Fruit fly (Drosophila melanogaster) whole organism, embryonic: ENCODE results near the gene ZnT86D.

ENCODE experiments used
- Awh ChIP-seq: fragments of 200-800 bp; sonication (Bioruptor generic); IDR thresholded peaks from 2 replicates; pipeline ENCODE4, ENCODE4 v1.3.6; 2022; ENCODE audit warnings: missing biosample characterization, missing genetic modification characterization
- BtbVII ChIP-seq: fragments of 200-800 bp; sonication (Bioruptor generic); optimal IDR thresholded peaks from 3 replicates; lab custom pipeline; 2017; ENCODE audit warnings: missing biosample characterization, mild to moderate bottlenecking, missing genetic modification characterization
- CG10321 ChIP-seq: fragments of 200-800 bp; sonication (Bioruptor generic); IDR thresholded peaks from 2 replicates; pipeline ENCODE4 v1.3.6; 2022; ENCODE audit warnings: missing biosample characterization, missing genetic modification characterization
- CG11093 ChIP-seq: fragments of 200-800 bp; sonication (Bioruptor generic); IDR thresholded peaks from 3 replicates; pipeline ENCODE4 v1.3.6; 2022; ENCODE audit warnings: missing biosample characterization, missing genetic modification characterization
- CG11247 ChIP-seq: fragments of 200-800 bp; sonication (Bioruptor generic); IDR thresholded peaks from 2 replicates; pipeline ENCODE4 v1.3.6; 2022; ENCODE audit warnings: missing biosample characterization, missing genetic modification characterization
- CG13287 ChIP-seq: fragments of 200-800 bp; sonication (Bioruptor generic); IDR thresholded peaks from 2 replicates; pipeline ENCODE4 v1.3.6; 2022; ENCODE audit warnings: missing biosample characterization, missing genetic modification characterization; ENCODE audit not compliant: partially characterized antibody
- CG14050 ChIP-seq: fragments of 200-800 bp; sonication (Bioruptor generic); IDR thresholded peaks from 3 replicates; pipeline ENCODE4 v1.3.6; 2022; ENCODE audit warnings: missing biosample characterization, missing genetic modification characterization
- CG15011 ChIP-seq: fragments of 200-800 bp; sonication (Bioruptor generic); optimal IDR thresholded peaks from 3 replicates; lab custom pipeline; 2018; ENCODE audit warnings: missing biosample characterization, mild to moderate bottlenecking, missing genetic modification characterization
- CG16863 ChIP-seq: fragments of 200-800 bp; sonication (Bioruptor generic); optimal IDR thresholded peaks from 3 replicates; lab custom pipeline; 2016; ENCODE audit warnings: missing biosample characterization, missing genetic modification characterization
- CG17359 ChIP-seq: fragments of 200-800 bp; sonication (Bioruptor generic); optimal IDR thresholded peaks from 3 replicates; lab custom pipeline; 2018; ENCODE audit warnings: missing biosample characterization, mild to moderate bottlenecking, missing genetic modification characterization, moderate library complexity
- CG17568 ChIP-seq: fragments of 200-800 bp; sonication (Bioruptor generic); optimal IDR thresholded peaks from 2 replicates; lab custom pipeline; 2018; ENCODE audit warnings: missing biosample characterization, mild to moderate bottlenecking, missing genetic modification characterization, moderate library complexity
- CG2116 ChIP-seq: fragments of 200-800 bp; sonication (Bioruptor generic); optimal IDR thresholded peaks from 3 replicates; lab custom pipeline; 2018; ENCODE audit warnings: missing biosample characterization, mild to moderate bottlenecking, missing genetic modification characterization
- CG2199 ChIP-seq: fragments of 200-800 bp; sonication (Bioruptor generic); IDR thresholded peaks from 3 replicates; pipeline ENCODE4 v1.3.6; 2022; ENCODE audit warnings: missing biosample characterization, missing genetic modification characterization
- CG2202 ChIP-seq: fragments of 200-800 bp; sonication (Bioruptor generic); optimal IDR thresholded peaks from 2 replicates; lab custom pipeline; 2018; ENCODE audit warnings: missing biosample characterization, mild to moderate bottlenecking, missing genetic modification characterization
- CG2889 ChIP-seq: fragments of 200-800 bp; sonication (Bioruptor generic); IDR thresholded peaks from 3 replicates; pipeline ENCODE4 v1.3.6; 2022; ENCODE audit warnings: missing biosample characterization, missing genetic modification characterization
- CG31365 ChIP-seq: fragments of 200-800 bp; sonication (Bioruptor generic); optimal IDR thresholded peaks from 2 replicates; lab custom pipeline; 2018; ENCODE audit warnings: missing biosample characterization, mild to moderate bottlenecking, missing genetic modification characterization
- CG5245 ChIP-seq: fragments of 200-800 bp; sonication (Bioruptor generic); optimal IDR thresholded peaks from 3 replicates; lab custom pipeline; 2016; ENCODE audit warnings: missing biosample characterization, missing genetic modification characterization
- CG6765 ChIP-seq: fragments of 200-800 bp; sonication (Bioruptor generic); optimal IDR thresholded peaks from 3 replicates; lab custom pipeline; 2017; ENCODE audit warnings: missing biosample characterization, mild to moderate bottlenecking, missing genetic modification characterization
- CG7745 ChIP-seq: fragments of 200-800 bp; sonication (Bioruptor generic); optimal IDR thresholded peaks from 2 replicates; lab custom pipeline; 2018; ENCODE audit warnings: missing biosample characterization, mild to moderate bottlenecking, missing genetic modification characterization, moderate library complexity
- CG8944 ChIP-seq: fragments of 200-800 bp; sonication (Bioruptor generic); optimal IDR thresholded peaks from 3 replicates; lab custom pipeline; 2016; ENCODE audit warnings: missing biosample characterization, missing genetic modification characterization
- CG9797 ChIP-seq: fragments of 200-800 bp; sonication (Bioruptor generic); optimal IDR thresholded peaks from 3 replicates; lab custom pipeline; 2018; ENCODE audit warnings: missing biosample characterization, mild to moderate bottlenecking, missing genetic modification characterization
- CrebB ChIP-seq: fragments of 200-800 bp; sonication (Bioruptor generic); optimal IDR thresholded peaks from 3 replicates; lab custom pipeline; 2018; ENCODE audit warnings: missing biosample characterization, mild to moderate bottlenecking, missing genetic modification characterization
- D19B ChIP-seq: fragments of 200-800 bp; sonication (Bioruptor generic); optimal IDR thresholded peaks from 2 replicates; lab custom pipeline; 2017; ENCODE audit warnings: missing biosample characterization, mild to moderate bottlenecking, missing genetic modification characterization
- E2f2 ChIP-seq: fragments of 200-800 bp; sonication (Bioruptor generic); IDR thresholded peaks from 2 replicates; pipeline ENCODE4 v1.3.6; 2022; ENCODE audit warnings: missing biosample characterization, missing genetic modification characterization
- Ets65A ChIP-seq: fragments of 200-800 bp; sonication (Bioruptor generic); peaks from one replicate; lab custom pipeline; 2016; ENCODE audit warnings: missing biosample characterization, missing genetic modification characterization
- Hand ChIP-seq: fragments of 200-800 bp; sonication (Bioruptor generic); optimal IDR thresholded peaks from 2 replicates; lab custom pipeline; 2017; ENCODE audit warnings: mild to moderate bottlenecking, missing biosample characterization, missing genetic modification reagents, missing genetic modification characterization
- Hey ChIP-seq: fragments of 200-800 bp; sonication (Bioruptor generic); optimal IDR thresholded peaks from 3 replicates; lab custom pipeline; 2018; ENCODE audit warnings: missing biosample characterization, mild to moderate bottlenecking, missing genetic modification characterization
- Hr51 ChIP-seq, 2 experiments: fragments of 200-800 bp; sonication (Bioruptor generic); optimal IDR thresholded peaks; 2 replicates in 1 of 2; 3 replicates in 1 of 2; lab custom pipeline; 2016 to 2018; ENCODE audit warnings: missing biosample characterization in 2 of 2, missing genetic modification characterization in 2 of 2, mild to moderate bottlenecking in 1 of 2, moderate library complexity in 1 of 2
- Hsf ChIP-seq: fragments of 200-800 bp; sonication (Bioruptor generic); optimal IDR thresholded peaks from 3 replicates; lab custom pipeline; 2016; ENCODE audit warnings: missing biosample characterization, missing genetic modification characterization
- Nf-YA ChIP-seq: fragments of 200-800 bp; sonication (Bioruptor generic); IDR thresholded peaks from 2 replicates; pipeline ENCODE4 v1.3.6; 2022; ENCODE audit warnings: missing biosample characterization, missing genetic modification characterization
- Pdp1 ChIP-seq, 2 experiments: fragments of 200-800 bp; sonication (Bioruptor generic); optimal IDR thresholded peaks; 3 replicates each; lab custom pipeline; 2016; ENCODE audit warnings: missing biosample characterization in 2 of 2, missing genetic modification characterization in 2 of 2, mild to moderate bottlenecking in 1 of 2, moderate library complexity in 1 of 2
- Stat92E ChIP-seq, 3 experiments: fragments of >200 bp in 2 of 3; fragments of 200-800 bp in 1 of 3; sonication (Bioruptor generic) in 1 of 3; optimal IDR thresholded peaks; 2 replicates each; lab custom pipeline; 2017 to 2019; ENCODE audit warnings: missing biosample characterization in 3 of 3, missing genetic modification characterization in 3 of 3, mild to moderate bottlenecking in 1 of 3, moderate library complexity in 1 of 3
- ato ChIP-seq: fragments of 200-800 bp; sonication (Bioruptor generic); IDR thresholded peaks from 2 replicates; pipeline ENCODE4 v1.3.6; 2022; ENCODE audit warnings: missing biosample characterization, missing genetic modification characterization; ENCODE audit not compliant: partially characterized antibody
- bigmax ChIP-seq: fragments of 200-800 bp; sonication (Bioruptor generic); optimal IDR thresholded peaks from 2 replicates; lab custom pipeline; 2018; ENCODE audit warnings: missing biosample characterization, mild to moderate bottlenecking, missing genetic modification characterization
- btn ChIP-seq: fragments of 200-800 bp; sonication (Bioruptor generic); optimal IDR thresholded peaks from 2 replicates; lab custom pipeline; 2016; ENCODE audit warnings: missing biosample characterization, missing genetic modification characterization
- cwo ChIP-seq: fragments of 200-800 bp; sonication (Bioruptor generic); optimal IDR thresholded peaks from 3 replicates; lab custom pipeline; 2017; ENCODE audit warnings: missing biosample characterization, missing genetic modification characterization, mild to moderate bottlenecking, moderate library complexity, missing genetic modification reagents
- dpn ChIP-seq, 2 experiments: fragments of 200-800 bp; sonication (Bioruptor generic); optimal IDR thresholded peaks; 3 replicates each; lab custom pipeline; 2016; ENCODE audit warnings: missing biosample characterization in 2 of 2, missing genetic modification characterization in 2 of 2
- exex ChIP-seq: fragments of 200-800 bp; sonication (Bioruptor generic); optimal IDR thresholded peaks from 4 replicates; lab custom pipeline; 2018; ENCODE audit warnings: missing biosample characterization, mild to moderate bottlenecking, missing genetic modification characterization, moderate library complexity
- ftz-f1 ChIP-seq: fragments of 200-800 bp; sonication (Bioruptor generic); optimal IDR thresholded peaks from 2 replicates; lab custom pipeline; 2016; ENCODE audit warnings: missing biosample characterization, missing genetic modification characterization
- fu2 ChIP-seq: fragments of 200-800 bp; sonication (Bioruptor generic); optimal IDR thresholded peaks from 2 replicates; lab custom pipeline; 2016; ENCODE audit warnings: missing biosample characterization, missing genetic modification characterization
- gem ChIP-seq: fragments of 200-800 bp; sonication (Bioruptor generic); optimal IDR thresholded peaks from 2 replicates; lab custom pipeline; 2019; ENCODE audit warnings: missing biosample characterization, mild to moderate bottlenecking, missing genetic modification characterization, moderate library complexity
- gt ChIP-seq: fragments of 200-800 bp; sonication (Bioruptor generic); IDR thresholded peaks from 2 replicates; pipeline ENCODE4 v1.3.6; 2022; ENCODE audit warnings: missing biosample characterization, missing genetic modification characterization
- inv ChIP-seq: fragments of 200-800 bp; sonication (Bioruptor generic); IDR thresholded peaks from 2 replicates; pipeline ENCODE4 v1.3.6; 2022; ENCODE audit warnings: missing biosample characterization, missing genetic modification characterization; ENCODE audit not compliant: partially characterized antibody
- lmd ChIP-seq: fragments of 200-800 bp; sonication (Bioruptor generic); IDR thresholded peaks from 2 replicates; pipeline ENCODE4 v1.3.6; 2022; ENCODE audit warnings: missing biosample characterization, missing genetic modification characterization
- nerfin-2 ChIP-seq: fragments of 200-800 bp; sonication (Bioruptor generic); IDR thresholded peaks from 2 replicates; pipeline ENCODE4 v1.3.6; 2022; ENCODE audit warnings: missing biosample characterization, missing genetic modification characterization; ENCODE audit not compliant: partially characterized antibody
- salm ChIP-seq: fragments of 200-800 bp; sonication (Bioruptor generic); optimal IDR thresholded peaks from 2 replicates; lab custom pipeline; 2018; ENCODE audit warnings: missing biosample characterization, mild to moderate bottlenecking, missing genetic modification characterization
- sd ChIP-seq: fragments of 200-800 bp; sonication (Bioruptor generic); optimal IDR thresholded peaks from 3 replicates; lab custom pipeline; 2018; ENCODE audit warnings: missing biosample characterization, mild to moderate bottlenecking, missing genetic modification characterization, moderate library complexity
- sima ChIP-seq: fragments of 200-800 bp; sonication (Bioruptor generic); optimal IDR thresholded peaks from 2 replicates; lab custom pipeline; 2016; ENCODE audit warnings: missing biosample characterization, missing genetic modification characterization
- ssp ChIP-seq: fragments of 200-800 bp; sonication (Bioruptor generic); IDR thresholded peaks from 2 replicates; pipeline ENCODE4 v1.3.6; 2022; ENCODE audit warnings: missing biosample characterization, missing genetic modification characterization
- tup ChIP-seq: fragments of 200-800 bp; sonication (Bioruptor generic); optimal IDR thresholded peaks from 2 replicates; lab custom pipeline; 2016; ENCODE audit warnings: missing biosample characterization, mild to moderate bottlenecking, missing genetic modification characterization, moderate library complexity

The ZnT86D gene

dm6 chr3R:11199227-11199835, 15.0 kb downstream of the ZnT86D start (continued):
- peak; percentile 25 for TF ChIP-seq Ets65A (GFP tag; lab: Kevin White, UChicago)
- TF ChIP-seq Hand (GFP tag; lab: Kevin White, UChicago) = no peak
- TF ChIP-seq ssp (GFP tag; lab: Robert Waterston, UW) = no peak
- TF ChIP-seq sd (tag; lab: Kevin White, UChicago) = peak; percentile 82
- TF ChIP-seq CG2202 (tag; lab: Kevin White, UChicago) = no peak
- peak; percentile 83 for TF ChIP-seq Hey (tag; lab: Kevin White, UChicago)
- no peak for TF ChIP-seq btn (GFP tag; lab: Kevin White, UChicago)
- no peak for TF ChIP-seq Stat92E (GFP tag; optimal IDR thresholded peaks at IDR 0.05; lab: Kevin White, UChicago)
- TF ChIP-seq nerfin-2 (GFP tag; lab: Robert Waterston, UW) = no peak
- no peak for TF ChIP-seq CG11093 (GFP tag; lab: Robert Waterston, UW)
- TF ChIP-seq dpn (GFP tag; optimal IDR thresholded peaks at IDR 0.05; lab: Kevin White, UChicago) = no peak
- peak; percentile 98 for TF ChIP-seq exex (tag; lab: Kevin White, UChicago)
- TF ChIP-seq E2f2 = no peak
- TF ChIP-seq CG8944 (GFP tag; lab: Kevin White, UChicago) = no peak
- no peak for TF ChIP-seq CG2199 (GFP tag; lab: Robert Waterston, UW)
- TF ChIP-seq CG11247 (GFP tag; lab: Robert Waterston, UW) = 0 out of 2 replicates have a peak, but pooled peaks have one; percentile 29
- TF ChIP-seq tup = no peak
- no peak for TF ChIP-seq CG2116 (GFP tag; lab: Kevin White, UChicago)
- no peak for TF ChIP-seq CG10321 (GFP tag; lab: Robert Waterston, UW)
- TF ChIP-seq gem (tag; lab: Kevin White, UChicago) = peak; percentile 41
- peak; percentile 12 for TF ChIP-seq CG6765 (GFP tag; lab: Kevin White, UChicago)
- TF ChIP-seq ato (GFP tag; lab: Robert Waterston, UW) = no peak
- no peak for TF ChIP-seq CG16863 (GFP tag; lab: Kevin White, UChicago)
- no peak for TF ChIP-seq sima (GFP tag; lab: Kevin White, UChicago)
- TF ChIP-seq lmd (GFP tag; lab: Robert Waterston, UW) = no peak
- TF ChIP-seq CG7745 = peak; percentile 29
- no peak for TF ChIP-seq D19B (GFP tag; lab: Kevin White, UChicago)
- TF ChIP-seq BtbVII (GFP tag; lab: Kevin White, UChicago) = peak; percentile 32
- TF ChIP-seq CG13287 (GFP tag; lab: Robert Waterston, UW) = no peak
- no peak for TF ChIP-seq CrebB
- no peak for TF ChIP-seq CG17568
- TF ChIP-seq CG31365 (tag; lab: Kevin White, UChicago) = no peak
- no peak for TF ChIP-seq CG5245 (GFP tag; lab: Kevin White, UChicago)
- no peak for TF ChIP-seq CG9797 (GFP tag; lab: Kevin White, UChicago)
- peak; percentile 11 for TF ChIP-seq salm (tag; lab: Kevin White, UChicago)
- TF ChIP-seq CG15011 (GFP tag; lab: Kevin White, UChicago) = no peak
- no peak for TF ChIP-seq Hsf (GFP tag; lab: Kevin White, UChicago)
- TF ChIP-seq inv (GFP tag; lab: Robert Waterston, UW) = no peak
- TF ChIP-seq CG17359 (tag; lab: Kevin White, UChicago) = no peak
- no peak for TF ChIP-seq bigmax (GFP tag; lab: Kevin White, UChicago)
- no peak for TF ChIP-seq Hr51 (GFP tag; optimal IDR thresholded peaks at IDR 0.05; lab: Kevin White, UChicago)
- no peak for TF ChIP-seq ftz-f1 (GFP tag; lab: Kevin White, UChicago)
- no peak for TF ChIP-seq Awh (GFP tag; lab: Robert Waterston, UW)
- TF ChIP-seq CG2889 (GFP tag; lab: Robert Waterston, UW) = no peak
- no peak for TF ChIP-seq CG14050 (GFP tag; lab: Robert Waterston, UW)
- no peak for TF ChIP-seq Nf-YA (GFP tag; lab: Robert Waterston, UW)
- no peak for TF ChIP-seq fu2 (GFP tag; lab: Kevin White, UChicago)
- TF ChIP-seq cwo = peak; percentile 86
- no peak for TF ChIP-seq gt
- peak in 1 of 2 experiments; percentile 84 for TF ChIP-seq Pdp1 (GFP tag; optimal IDR thresholded peaks at IDR 0.05; lab: Kevin White, UChicago)
